Worm (Caenorhabditis elegans): ENCODE measurements around the gene K07F5.15.

ce11 chrIV:9855712-9856111, 9.2 kb upstream of the K07F5.15 start, which contains the start of gene K07F5.12:
- TF ChIP-seq ets-4 (GFP tag; optimal IDR thresholded peaks at IDR 0.05) (no peak), ztf-26 (tag; optimal IDR thresholded peaks at IDR 0.05) (no peak), F57C9.4 (tag; optimal IDR thresholded peaks at IDR 0.05) (no peak), ceh-100 (GFP tag; IDR thresholded peaks at IDR 0.05) (no peak), zim-3 (tag; optimal IDR thresholded peaks at IDR 0.05) (no peak), aptf-2 (GFP tag; conservative IDR thresholded peaks at IDR 0.05) (no peak)
